Worm (Caenorhabditis elegans) whole organism, L2 larva: ENCODE data around the gene sre-50.

Experiments
- F13H6.1 ChIP-seq: sonication (generic microtip); optimal IDR thresholded peaks from 2 replicates; lab custom pipeline; 2016; ENCODE audit warnings: missing genetic modification characterization, missing compliant biosample characterization
- Y55F3AM.14 ChIP-seq: fragments of 200-800 bp; sonication (Bioruptor generic); optimal IDR thresholded peaks from 2 replicates; lab custom pipeline; 2018; ENCODE audit warnings: mild to moderate bottlenecking, missing genetic modification characterization, missing compliant biosample characterization
- ZK546.5 ChIP-seq: sonication (generic microtip); optimal IDR thresholded peaks from 2 replicates; lab custom pipeline; 2017; ENCODE audit warnings: missing biosample characterization, missing genetic modification characterization
- ceh-82 ChIP-seq: fragments of 150-350 bp; optimal IDR thresholded peaks from 2 replicates; lab custom pipeline; 2014; ENCODE audit warnings: missing biosample characterization, missing genetic modification characterization
- dmd-4 ChIP-seq: sonication (generic microtip); optimal IDR thresholded peaks from 2 replicates; lab custom pipeline; 2017; ENCODE audit warnings: missing biosample characterization, missing genetic modification characterization
- egl-27 ChIP-seq: sonication (generic microtip); optimal IDR thresholded peaks from 3 replicates; lab custom pipeline; 2017; ENCODE audit warnings: missing biosample characterization, missing genetic modification reagents, missing genetic modification characterization
- lin-13 ChIP-seq: fragments of 150-350 bp; optimal IDR thresholded peaks from 2 replicates; lab custom pipeline; 2014; ENCODE audit warnings: missing biosample characterization, missing genetic modification reagents, missing genetic modification characterization
- lsy-2 ChIP-seq, 2 experiments: fragments of 150-350 bp in 1 of 2; sonication (generic microtip) in 1 of 2; optimal IDR thresholded peaks; 2 replicates each; lab custom pipeline; 2014 to 2017; ENCODE audit warnings: missing biosample characterization in 2 of 2, missing genetic modification characterization in 2 of 2
- unc-39 ChIP-seq: fragments of 150-350 bp; optimal IDR thresholded peaks from 2 replicates; lab custom pipeline; 2014; ENCODE audit warnings: missing biosample characterization, missing genetic modification characterization
- unc-55 ChIP-seq: fragments of 150-350 bp; sonication (generic microtip); optimal IDR thresholded peaks from 3 replicates; lab custom pipeline; 2014; ENCODE audit warnings: missing biosample characterization, missing genetic modification reagents, missing genetic modification characterization
- unc-62 ChIP-seq: fragments of 150-350 bp; optimal IDR thresholded peaks from 2 replicates; lab custom pipeline; 2014; ENCODE audit warnings: missing biosample characterization, missing genetic modification reagents, missing genetic modification characterization
- zag-1 ChIP-seq: fragments of 150-350 bp; optimal IDR thresholded peaks from 2 replicates; lab custom pipeline; 2014; ENCODE audit warnings: missing biosample characterization, missing genetic modification characterization
- ztf-11 ChIP-seq: sonication (generic microtip); optimal IDR thresholded peaks from 2 replicates; lab custom pipeline; 2017; ENCODE audit warnings: missing biosample characterization, missing genetic modification characterization
- ztf-4 ChIP-seq: fragments of 150-350 bp; optimal IDR thresholded peaks from 2 replicates; lab custom pipeline; 2014; ENCODE audit warnings: missing biosample characterization, missing genetic modification characterization

- TF ChIP-seq egl-27 (tag; lab: Kevin White, UChicago): no peak
- TF ChIP-seq zag-1 (tag; lab: Kevin White, UChicago): no peak
- no peak for TF ChIP-seq Y55F3AM.14
- no peak for TF ChIP-seq unc-39 (tag; lab: Kevin White, UChicago)
- TF ChIP-seq ZK546.5: no peak
- TF ChIP-seq dmd-4 (tag; lab: Kevin White, UChicago): no peak
- no peak for TF ChIP-seq lin-13 (GFP tag; lab: Kevin White, UChicago)
- no peak for TF ChIP-seq ztf-4 (tag; lab: Kevin White, UChicago)
- TF ChIP-seq ztf-11 (tag; lab: Kevin White, UChicago): no peak
- TF ChIP-seq F13H6.1 (tag; lab: Kevin White, UChicago): no peak
- TF ChIP-seq lsy-2 (tag; optimal IDR thresholded peaks at IDR 0.05; lab: Kevin White, UChicago): no peak
- TF ChIP-seq ceh-82 (tag; lab: Kevin White, UChicago): no peak
- no peak for TF ChIP-seq unc-55
- no peak for TF ChIP-seq unc-62
Observed at ce11 chrII:12323305-12323704, 20.0 kb downstream of the sre-50 start, which contains the start of gene sre-53.
